Worm (Caenorhabditis elegans): ENCODE measurements around the gene F38A6.4.

ce11 chrV:20734658-20735057 is 40.5 kb downstream of the F38A6.4 start, which contains the start of gene srxa-6:
- no peak for TF ChIP-seq fkh-10 (GFP tag; optimal IDR thresholded peaks at IDR 0.05)
- TF ChIP-seq F49E8.2 (tag; optimal IDR thresholded peaks at IDR 0.05; ENCODE audit: borderline replicate concordance) = no peak
- no peak for TF ChIP-seq lin-15B (tag; optimal IDR thresholded peaks at IDR 0.05)
- TF ChIP-seq hmg-1.1 (GFP tag; IDR thresholded peaks at IDR 0.05) = no peak
- TF ChIP-seq mdl-1 (tag; optimal IDR thresholded peaks at IDR 0.05) = no peak
- TF ChIP-seq snpc-4 (tag; optimal IDR thresholded peaks at IDR 0.05) = no peak
- no peak for TF ChIP-seq lin-13 (GFP tag; optimal IDR thresholded peaks at IDR 0.05)
